Worm (Caenorhabditis elegans): ENCODE results near the gene T28D9.1.

Gene T28D9.1

DNA sequence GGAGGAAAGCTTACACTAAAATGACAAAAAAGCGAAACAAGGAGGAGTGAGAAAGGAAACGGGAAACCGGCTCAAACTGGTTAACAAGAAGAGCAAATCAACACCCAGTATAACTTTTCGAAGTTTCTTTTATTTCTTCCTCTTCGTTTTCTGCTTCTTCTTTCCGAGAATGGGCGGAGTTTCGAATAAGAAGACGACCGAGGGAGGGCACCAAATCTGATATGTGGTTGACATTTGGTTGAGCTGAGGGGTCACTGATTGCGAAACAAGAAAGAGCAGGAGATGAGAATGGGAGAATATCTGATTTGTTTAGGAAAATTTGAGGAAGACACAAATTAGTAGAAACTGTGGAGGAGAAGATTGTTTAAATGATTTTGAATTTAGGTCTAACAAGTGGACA, 6.4 kb downstream of the T28D9.1 start:
- TF ChIP-seq B0261.1 (tag; optimal IDR thresholded peaks at IDR 0.05) (no peak), hlh-12 (tag; optimal IDR thresholded peaks at IDR 0.05) (no peak)

ce11 chrII:6499067-6499466, 6.9 kb downstream of the T28D9.1 start, which contains the start of gene twk-49:
TSS of gene twk-49 (minus strand) at chrII:6499167.
- TF ChIP-seq him-1 (tag; optimal IDR thresholded peaks at IDR 0.05) = no peak
- no peak for TF ChIP-seq F55B11.4 (tag; optimal IDR thresholded peaks at IDR 0.05; ENCODE audit: borderline replicate concordance, insufficient read depth)
- TF ChIP-seq ceh-79 (tag; optimal IDR thresholded peaks at IDR 0.05) = no peak
- no peak for TF ChIP-seq C06A6.2 (GFP tag; conservative IDR thresholded peaks at IDR 0.05)
- no peak for TF ChIP-seq F49E8.2 (tag; optimal IDR thresholded peaks at IDR 0.05; ENCODE audit: insufficient read depth)
- no peak for TF ChIP-seq madf-6 (GFP tag; IDR thresholded peaks at IDR 0.05)
- no peak for TF ChIP-seq ztf-28 (GFP tag; IDR thresholded peaks at IDR 0.05)
- TF ChIP-seq sea-2 (GFP tag; IDR thresholded peaks at IDR 0.05) = no peak
- TF ChIP-seq madf-10 (tag; optimal IDR thresholded peaks at IDR 0.05) = no peak
- no peak for TF ChIP-seq ceh-40 (GFP tag; IDR thresholded peaks at IDR 0.05)
- TF ChIP-seq aptf-3 (GFP tag; IDR thresholded peaks at IDR 0.05) = no peak
- no peak for TF ChIP-seq attf-3 (GFP tag; conservative IDR thresholded peaks at IDR 0.05)
- no peak for TF ChIP-seq hsf-1 (GFP tag; IDR thresholded peaks at IDR 0.05)
- no peak for TF ChIP-seq F10E7.11 (tag; optimal IDR thresholded peaks at IDR 0.05)
- no peak for TF ChIP-seq gei-17 (GFP tag; optimal IDR thresholded peaks at IDR 0.05)
- TF ChIP-seq cebp-1 (GFP tag; IDR thresholded peaks at IDR 0.05) = no peak
- TF ChIP-seq cebp-1 (tag; optimal IDR thresholded peaks at IDR 0.05) = no peak
- TF ChIP-seq hmg-1.2 (GFP tag; IDR thresholded peaks at IDR 0.05) = no peak

DNA sequence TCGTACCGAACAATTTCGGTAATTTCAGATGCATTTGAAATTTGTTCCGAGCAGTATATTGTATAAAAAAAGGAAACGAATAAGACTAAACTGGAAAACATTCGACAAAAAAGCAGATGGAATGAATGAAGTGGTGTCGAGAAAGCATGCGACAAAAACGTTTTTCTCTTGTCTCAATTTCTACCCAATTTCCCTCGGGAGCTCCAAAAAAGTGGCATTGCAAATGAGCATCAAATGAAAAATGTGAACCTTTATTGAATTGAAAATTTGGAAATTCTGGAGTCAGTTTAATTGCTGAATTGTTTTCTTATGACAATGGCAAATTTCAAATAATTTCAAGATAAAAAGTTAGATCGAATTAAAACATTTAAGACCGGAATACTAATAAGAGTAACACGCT, 8.0 kb downstream of the T28D9.1 start, which contains the start of gene R05G9.5:
TSS of gene R05G9.5 (minus strand) at position 101 of the 400 bp plus-strand sequence.
- TF ChIP-seq F57C9.4 (tag; optimal IDR thresholded peaks at IDR 0.05) (no peak), somi-1 (GFP tag; optimal IDR thresholded peaks at IDR 0.05) (no peak), ceh-27 (GFP tag; optimal IDR thresholded peaks at IDR 0.05) (no peak), F10E7.11 (tag; optimal IDR thresholded peaks at IDR 0.05) (no peak), egl-44 (GFP tag; IDR thresholded peaks at IDR 0.05) (no peak), Y56A3A.18 (GFP tag; IDR thresholded peaks at IDR 0.05) (no peak), bed-1 (GFP tag; IDR thresholded peaks at IDR 0.05) (no peak), ceh-100 (GFP tag; IDR thresholded peaks at IDR 0.05) (no peak), F22D6.2 (tag; optimal IDR thresholded peaks at IDR 0.05) (no peak)

ce11 chrII:6501420-6501819, 9.2 kb downstream of the T28D9.1 start, which contains the start of gene R05G9.3:
TSS of gene R05G9.3 (minus strand) at chrII:6501520.
- no peak for TF ChIP-seq attf-5 (GFP tag; optimal IDR thresholded peaks at IDR 0.05)
- no peak for TF ChIP-seq ceh-58 (GFP tag; IDR thresholded peaks at IDR 0.05)
- no peak for TF ChIP-seq T26A5.8 (tag; optimal IDR thresholded peaks at IDR 0.05)
- peak; percentile 86 for TF ChIP-seq madf-6 (GFP tag; IDR thresholded peaks at IDR 0.05)
- no peak for TF ChIP-seq hrde-1 (tag; optimal IDR thresholded peaks at IDR 0.05; ENCODE audit: borderline replicate concordance)
- no peak for TF ChIP-seq ztf-3 (GFP tag; optimal IDR thresholded peaks at IDR 0.05)
- TF ChIP-seq nhr-27 (tag; optimal IDR thresholded peaks at IDR 0.05) = no peak
- peak; percentile 27; the same call in 1 of the 2 replicates for TF ChIP-seq hmg-1.2 (GFP tag; IDR thresholded peaks at IDR 0.05)
- TF ChIP-seq F33H1.4 (GFP tag; IDR thresholded peaks at IDR 0.05) = 0 out of 2 replicates have a peak, but pooled peaks have one; percentile 20
- peak; percentile 47 for TF ChIP-seq madf-8 (GFP tag; conservative IDR thresholded peaks at IDR 0.05)
- TF ChIP-seq efl-1 (GFP tag; optimal IDR thresholded peaks at IDR 0.05) = peak; percentile 50

Measured in whole organism, young adult.